Worm (Caenorhabditis elegans) whole organism, mixed stage, embryonic: Measurements from ENCODE around the gene his-70.

Experiments used
- cnd-1 ChIP-seq: fragments of 200-800 bp; sonication (Bioruptor generic); optimal IDR thresholded peaks from 2 replicates; lab custom pipeline; 2018; ENCODE audit warnings: mild to moderate bottlenecking, missing genetic modification characterization, missing compliant biosample characterization
- elt-3 ChIP-seq: fragments of 150-350 bp; optimal IDR thresholded peaks from 2 replicates; lab custom pipeline; 2014; ENCODE audit warnings: missing biosample characterization, missing genetic modification characterization
- lin-13 ChIP-seq: fragments of 150-350 bp; optimal IDR thresholded peaks from 2 replicates; lab custom pipeline; 2014; ENCODE audit warnings: missing biosample characterization, missing genetic modification characterization
- lin-32 ChIP-seq: fragments of 200-800 bp; sonication (Bioruptor generic); optimal IDR thresholded peaks from 2 replicates; lab custom pipeline; 2018; ENCODE audit warnings: mild to moderate bottlenecking, missing genetic modification characterization, missing compliant biosample characterization
- lsy-2 ChIP-seq: fragments of 150-350 bp; optimal IDR thresholded peaks from 2 replicates; lab custom pipeline; 2014; ENCODE audit warnings: missing biosample characterization, missing genetic modification characterization
- mep-1 ChIP-seq: fragments of 150-350 bp; optimal IDR thresholded peaks from 2 replicates; lab custom pipeline; 2017; ENCODE audit warnings: missing biosample characterization, missing genetic modification reagents, missing genetic modification characterization, inconsistent platforms
- nhr-237 ChIP-seq: fragments of 150-350 bp; optimal IDR thresholded peaks from 2 replicates; lab custom pipeline; 2014; ENCODE audit warnings: missing biosample characterization, missing genetic modification characterization
- nhr-28 ChIP-seq: fragments of 150-350 bp; optimal IDR thresholded peaks from 2 replicates; lab custom pipeline; 2014; ENCODE audit warnings: missing biosample characterization, missing genetic modification characterization
- pha-4 ChIP-seq: fragments of 150-350 bp; optimal IDR thresholded peaks from 2 replicates; lab custom pipeline; 2018; ENCODE audit warnings: missing biosample characterization, missing genetic modification reagents, missing genetic modification characterization
- snpc-4 ChIP-seq: fragments of 150-350 bp; optimal IDR thresholded peaks from 2 replicates; lab custom pipeline; 2014; ENCODE audit warnings: missing biosample characterization, missing genetic modification characterization
- sptf-1 ChIP-seq: sonication (generic microtip); optimal IDR thresholded peaks from 2 replicates; lab custom pipeline; 2017; ENCODE audit warnings: mild to moderate bottlenecking, missing genetic modification characterization, moderate library complexity, missing compliant biosample characterization
- unc-39 ChIP-seq: fragments of 150-350 bp; optimal IDR thresholded peaks from 2 replicates; lab custom pipeline; 2014; ENCODE audit warnings: missing biosample characterization, missing genetic modification characterization
- unc-62 ChIP-seq: fragments of 150-350 bp; optimal IDR thresholded peaks from 2 replicates; lab custom pipeline; 2014; ENCODE audit warnings: missing biosample characterization, missing genetic modification reagents, missing genetic modification characterization
- ztf-11 ChIP-seq: fragments of 150-350 bp; optimal IDR thresholded peaks from 2 replicates; lab custom pipeline; 2014; ENCODE audit warnings: missing biosample characterization, missing genetic modification characterization

ce11 chrIII:4019801-4020200 lies 40.1 kb downstream of the his-70 start, which contains the start of gene snpc-3.4:
- TF ChIP-seq nhr-28 (tag; lab: Kevin White, UChicago), result no peak
- peak; percentile 38 for TF ChIP-seq lin-13 (tag; lab: Kevin White, UChicago)
- TF ChIP-seq pha-4 (tag; lab: Kevin White, UChicago), result peak; percentile 37
- TF ChIP-seq sptf-1 (tag; lab: Kevin White, UChicago), result peak; percentile 26
- TF ChIP-seq cnd-1 (tag; lab: Kevin White, UChicago), result no peak
- no peak for TF ChIP-seq unc-62 (GFP tag; lab: Kevin White, UChicago)
- TF ChIP-seq lin-32, result no peak
- peak; percentile 77 for TF ChIP-seq mep-1
- TF ChIP-seq snpc-4 (tag; lab: Kevin White, UChicago), result no peak
- peak; percentile 97 for TF ChIP-seq lsy-2 (tag; lab: Kevin White, UChicago)
- TF ChIP-seq elt-3 (tag; lab: Kevin White, UChicago), result no peak
- peak; percentile 44 for TF ChIP-seq nhr-237
- no peak for TF ChIP-seq unc-39
- no peak for TF ChIP-seq ztf-11
